Worm (Caenorhabditis elegans) whole organism, L1 larva: Measurements from ENCODE around the gene Y49A10A.2.

Experiments used
- F16B12.6 ChIP-seq: fragments of 150-350 bp; optimal IDR thresholded peaks from 2 replicates; lab custom pipeline; 2014; ENCODE audit warnings: missing biosample characterization, missing genetic modification characterization
- Y116A8C.19 ChIP-seq: sonication (generic microtip); optimal IDR thresholded peaks from 2 replicates; lab custom pipeline; 2016; ENCODE audit warnings: missing compliant biosample characterization, missing genetic modification characterization, borderline replicate concordance
- alr-1 ChIP-seq: fragments of 200-800 bp; sonication (Bioruptor generic); optimal IDR thresholded peaks from 2 replicates; lab custom pipeline; 2018; ENCODE audit warnings: borderline replicate concordance, mild to moderate bottlenecking, missing genetic modification characterization, missing compliant biosample characterization
- ama-1 ChIP-seq: fragments of 150-350 bp; optimal IDR thresholded peaks from 2 replicates; lab custom pipeline; 2014
- ceh-63 ChIP-seq: fragments of 200-800 bp; sonication (Bioruptor generic); optimal IDR thresholded peaks from 2 replicates; lab custom pipeline; 2018; ENCODE audit warnings: mild to moderate bottlenecking, missing genetic modification characterization, missing compliant biosample characterization
- ceh-8 ChIP-seq: fragments of 200-800 bp; sonication (Bioruptor generic); optimal IDR thresholded peaks from 2 replicates; lab custom pipeline; 2018; ENCODE audit warnings: mild to moderate bottlenecking, missing genetic modification characterization, moderate library complexity, missing compliant biosample characterization
- ceh-88 ChIP-seq: fragments of 200-800 bp; sonication (Bioruptor generic); IDR thresholded peaks from 2 replicates; pipeline ENCODE4 v1.3.6; 2022; ENCODE audit warnings: missing genetic modification characterization, missing compliant biosample characterization
- ceh-90 ChIP-seq: sonication (generic microtip); optimal IDR thresholded peaks from 2 replicates; lab custom pipeline; 2016; ENCODE audit warnings: missing genetic modification characterization, missing compliant biosample characterization
- efl-3 ChIP-seq: fragments of 200-800 bp; sonication (Bioruptor generic); optimal IDR thresholded peaks from 2 replicates; lab custom pipeline; 2018; ENCODE audit warnings: mild to moderate bottlenecking, missing genetic modification characterization, missing compliant biosample characterization
- egl-27 ChIP-seq, 2 experiments: fragments of 150-350 bp in 1 of 2; sonication (generic microtip); optimal IDR thresholded peaks; 3 replicates each; lab custom pipeline; 2017 to 2018; ENCODE audit warnings: missing biosample characterization in 2 of 2, missing genetic modification characterization in 2 of 2, missing genetic modification reagents in 2 of 2
- elt-3 ChIP-seq, 6 experiments: fragments of 150-350 bp in 1 of 6; sonication (generic microtip); optimal IDR thresholded peaks; 2 replicates each; lab custom pipeline; 2017 to 2018; ENCODE audit warnings: missing biosample characterization in 6 of 6, missing genetic modification characterization in 6 of 6, inconsistent platforms in 1 of 6
- ets-5 ChIP-seq: fragments of 200-800 bp; sonication (Bioruptor generic); IDR thresholded peaks from 2 replicates; pipeline ENCODE4 v1.3.6; 2022; ENCODE audit warnings: missing genetic modification characterization, missing compliant biosample characterization
- fkh-4 ChIP-seq: sonication (generic microtip); optimal IDR thresholded peaks from 2 replicates; lab custom pipeline; 2016; ENCODE audit warnings: missing compliant biosample characterization, missing genetic modification characterization, borderline replicate concordance
- fkh-8 ChIP-seq: sonication (generic microtip); optimal IDR thresholded peaks from 2 replicates; lab custom pipeline; 2016; ENCODE audit warnings: mild to moderate bottlenecking, missing genetic modification characterization, missing compliant biosample characterization
- fos-1 ChIP-seq: fragments of 150-350 bp; optimal IDR thresholded peaks from 2 replicates; lab custom pipeline; 2014; ENCODE audit warnings: missing biosample characterization, missing genetic modification characterization
- hlh-4 ChIP-seq: sonication (generic microtip); optimal IDR thresholded peaks from 2 replicates; lab custom pipeline; 2016; ENCODE audit warnings: mild to moderate bottlenecking, missing genetic modification characterization, missing compliant biosample characterization
- hpl-2 ChIP-seq: fragments of 150-350 bp; optimal IDR thresholded peaks from 2 replicates; lab custom pipeline; 2014; ENCODE audit warnings: missing biosample characterization, missing genetic modification reagents, missing genetic modification characterization
- irx-1 ChIP-seq: sonication (generic microtip); optimal IDR thresholded peaks from 2 replicates; lab custom pipeline; 2016; ENCODE audit warnings: missing genetic modification characterization, missing compliant biosample characterization
- lin-13 ChIP-seq: fragments of 150-350 bp; optimal IDR thresholded peaks from 2 replicates; lab custom pipeline; 2014; ENCODE audit warnings: missing biosample characterization, missing genetic modification reagents, missing genetic modification characterization
- lin-14 ChIP-seq: fragments of 200-800 bp; sonication (Bioruptor generic); optimal IDR thresholded peaks from 2 replicates; lab custom pipeline; 2018; ENCODE audit warnings: mild to moderate bottlenecking, missing genetic modification characterization, moderate library complexity, missing compliant biosample characterization
- lin-15B ChIP-seq: fragments of 150-350 bp; sonication (generic microtip); optimal IDR thresholded peaks from 3 replicates; lab custom pipeline; 2014; ENCODE audit warnings: missing biosample characterization, missing genetic modification characterization
- lin-35 ChIP-seq, 2 experiments: fragments of 150-350 bp; optimal IDR thresholded peaks; 2 replicates each; lab custom pipeline; 2014; ENCODE audit warnings: missing biosample characterization in 2 of 2, missing genetic modification characterization in 2 of 2, missing genetic modification reagents in 2 of 2
- lin-39 ChIP-seq: fragments of 150-350 bp; optimal IDR thresholded peaks from 2 replicates; lab custom pipeline; 2014; ENCODE audit warnings: missing biosample characterization, missing genetic modification reagents, missing genetic modification characterization
- mab-9 ChIP-seq: fragments of 200-800 bp; sonication (Bioruptor generic); IDR thresholded peaks from 2 replicates; pipeline ENCODE4 v1.3.6; 2022; ENCODE audit warnings: missing genetic modification reagents, missing genetic modification characterization, missing compliant biosample characterization
- mdl-1 ChIP-seq, 2 experiments: fragments of 150-350 bp; optimal IDR thresholded peaks; 2 replicates each; lab custom pipeline; 2014 to 2017; ENCODE audit warnings: missing biosample characterization in 2 of 2, missing genetic modification characterization in 2 of 2, inconsistent platforms in 1 of 2
- nhr-11 ChIP-seq: fragments of 150-350 bp; optimal IDR thresholded peaks from 2 replicates; lab custom pipeline; 2014; ENCODE audit warnings: missing biosample characterization, missing genetic modification characterization
- nhr-19 ChIP-seq: fragments of 200-800 bp; sonication (Bioruptor generic); conservative IDR thresholded peaks from 2 replicates; pipeline ENCODE4 v1.3.6; 2022; ENCODE audit warnings: missing genetic modification characterization, missing compliant biosample characterization
- nhr-20 ChIP-seq: sonication (generic microtip); optimal IDR thresholded peaks from 2 replicates; lab custom pipeline; 2016; ENCODE audit warnings: mild to moderate bottlenecking, missing genetic modification characterization, missing compliant biosample characterization
- nhr-237 ChIP-seq: fragments of 150-350 bp; optimal IDR thresholded peaks from 2 replicates; lab custom pipeline; 2014; ENCODE audit warnings: missing biosample characterization, missing genetic modification characterization
- nhr-28 ChIP-seq: fragments of 150-350 bp; optimal IDR thresholded peaks from 2 replicates; lab custom pipeline; 2014; ENCODE audit warnings: missing biosample characterization, missing genetic modification characterization
- nhr-47 ChIP-seq: sonication (generic microtip); optimal IDR thresholded peaks from 2 replicates; lab custom pipeline; 2016; ENCODE audit warnings: mild to moderate bottlenecking, missing genetic modification characterization, moderate library complexity, missing compliant biosample characterization
- nhr-71 ChIP-seq: sonication (generic microtip); optimal IDR thresholded peaks from 2 replicates; lab custom pipeline; 2016; ENCODE audit warnings: mild to moderate bottlenecking, missing genetic modification characterization, moderate library complexity, missing compliant biosample characterization
- nhr-77 ChIP-seq: fragments of 150-350 bp; optimal IDR thresholded peaks from 2 replicates; lab custom pipeline; 2014; ENCODE audit warnings: missing biosample characterization, missing genetic modification characterization
- nhr-84 ChIP-seq: sonication (generic microtip); optimal IDR thresholded peaks from 2 replicates; lab custom pipeline; 2017; ENCODE audit warnings: missing biosample characterization, missing genetic modification characterization
- nhr-85 ChIP-seq: sonication (generic microtip); peaks from one replicate; lab custom pipeline; 2016; ENCODE audit warnings: missing genetic modification characterization, inconsistent platforms, missing compliant biosample characterization
- nhr-90 ChIP-seq: sonication (generic microtip); optimal IDR thresholded peaks from 2 replicates; lab custom pipeline; 2016; ENCODE audit warnings: mild to moderate bottlenecking, missing genetic modification characterization, missing compliant biosample characterization; ENCODE audit not compliant: poor library complexity
- pax-3 ChIP-seq: fragments of 200-800 bp; sonication (Bioruptor generic); optimal IDR thresholded peaks from 2 replicates; lab custom pipeline; 2018; ENCODE audit warnings: mild to moderate bottlenecking, missing genetic modification characterization, moderate library complexity, missing compliant biosample characterization
- pqm-1 ChIP-seq: sonication (generic microtip); optimal IDR thresholded peaks from 3 replicates; lab custom pipeline; 2017; ENCODE audit warnings: missing biosample characterization, missing genetic modification characterization
- skn-1 ChIP-seq: fragments of 150-350 bp; optimal IDR thresholded peaks from 2 replicates; lab custom pipeline; 2014; ENCODE audit warnings: missing biosample characterization, missing genetic modification characterization
- snpc-4 ChIP-seq: fragments of 150-350 bp; optimal IDR thresholded peaks from 2 replicates; lab custom pipeline; 2014; ENCODE audit warnings: missing biosample characterization, missing genetic modification characterization
- unc-130 ChIP-seq: fragments of 150-350 bp; optimal IDR thresholded peaks from 2 replicates; lab custom pipeline; 2017; ENCODE audit warnings: missing biosample characterization, missing genetic modification characterization, inconsistent platforms
- unc-30 ChIP-seq: sonication (generic microtip); optimal IDR thresholded peaks from 2 replicates; lab custom pipeline; 2017; ENCODE audit warnings: missing biosample characterization, missing genetic modification characterization
- unc-62 ChIP-seq: fragments of 150-350 bp; optimal IDR thresholded peaks from 2 replicates; lab custom pipeline; 2014; ENCODE audit warnings: missing biosample characterization, missing genetic modification reagents, missing genetic modification characterization
- unc-98 ChIP-seq: fragments of 200-800 bp; sonication (Bioruptor generic); IDR thresholded peaks from 2 replicates; pipeline ENCODE4 v1.3.6; 2022; ENCODE audit warnings: missing genetic modification characterization, missing compliant biosample characterization
- vab-15 ChIP-seq: sonication (generic microtip); optimal IDR thresholded peaks from 2 replicates; lab custom pipeline; 2017; ENCODE audit warnings: missing genotype, mild to moderate bottlenecking, missing genetic modification characterization, missing compliant biosample characterization
- xbp-1 ChIP-seq: sonication (generic microtip); optimal IDR thresholded peaks from 2 replicates; lab custom pipeline; 2016; ENCODE audit warnings: missing genetic modification characterization, missing compliant biosample characterization
- ztf-11 ChIP-seq, 2 experiments: sonication (generic microtip); optimal IDR thresholded peaks; 2 replicates each; lab custom pipeline; 2016 to 2017; ENCODE audit warnings: missing genetic modification characterization in 2 of 2, missing biosample characterization in 1 of 2, missing compliant biosample characterization in 1 of 2
- ztf-4 ChIP-seq: fragments of 150-350 bp; optimal IDR thresholded peaks from 2 replicates; lab custom pipeline; 2014; ENCODE audit warnings: missing biosample characterization, missing genetic modification characterization

Y49A10A.2 gene

ce11 chrX:10333301-10333854, 39.1 kb downstream of the Y49A10A.2 start, which contains the start of gene R07E3.4 (continued):
- TF ChIP-seq xbp-1 (tag; lab: Kevin White, UChicago) (peak; percentile 4), lin-39 (tag; lab: Kevin White, UChicago) (no peak), unc-130 (tag; lab: Kevin White, UChicago) (peak; percentile 16), unc-62 (GFP tag; lab: Kevin White, UChicago) (no peak), nhr-71 (peak; percentile 80), irx-1 (no peak), ceh-88 (GFP tag; lab: Robert Waterston, UW) (no peak), ceh-8 (no peak), lin-35 (GFP tag; optimal IDR thresholded peaks at IDR 0.05; lab: Kevin White, UChicago) (peak in 1 of 2 experiments; percentile 16), nhr-85 (tag; lab: Kevin White, UChicago) (peak; percentile 92), alr-1 (tag; lab: Kevin White, UChicago) (no peak), nhr-19 (GFP tag; lab: Robert Waterston, UW) (peak; percentile 68), Y116A8C.19 (tag; lab: Kevin White, UChicago) (no peak), fkh-8 (tag; lab: Kevin White, UChicago) (no peak), hpl-2 (GFP tag; lab: Kevin White, UChicago) (no peak), ceh-63 (GFP tag; lab: Kevin White, UChicago) (no peak), hlh-4 (tag; lab: Kevin White, UChicago) (no peak), unc-98 (no peak), nhr-90 (tag; lab: Kevin White, UChicago) (peak; percentile 40), ama-1 (no peak), F16B12.6 (no peak), nhr-28 (tag; lab: Kevin White, UChicago) (no peak), unc-30 (tag; lab: Kevin White, UChicago) (no peak), efl-3 (GFP tag; lab: Kevin White, UChicago) (no peak), pax-3 (tag; lab: Kevin White, UChicago) (no peak), ceh-90 (tag; lab: Kevin White, UChicago) (no peak), ztf-11 (tag; optimal IDR thresholded peaks at IDR 0.05; lab: Kevin White, UChicago) (no peak), snpc-4 (tag; lab: Kevin White, UChicago) (no peak), nhr-11 (peak; percentile 72), lin-14 (GFP tag; lab: Kevin White, UChicago) (peak; percentile 75), elt-3 (tag; optimal IDR thresholded peaks at IDR 0.05; lab: Kevin White, UChicago) (peak in 1 of 6 experiments; percentile 28)

ce11 chrX:10332035-10332614, 40.3 kb downstream of the Y49A10A.2 start:
- TF ChIP-seq hpl-2 (GFP tag; lab: Kevin White, UChicago) (no peak), nhr-71 (peak; percentile 74), Y116A8C.19 (tag; lab: Kevin White, UChicago) (no peak), lin-39 (tag; lab: Kevin White, UChicago) (no peak), lin-15B (tag; lab: Kevin White, UChicago) (no peak), mdl-1 (tag; optimal IDR thresholded peaks at IDR 0.05; lab: Kevin White, UChicago) (peak in 1 of 2 experiments; percentile 38), nhr-28 (tag; lab: Kevin White, UChicago) (no peak), nhr-85 (tag; lab: Kevin White, UChicago) (peak; percentile 89), alr-1 (tag; lab: Kevin White, UChicago) (no peak), lin-13 (GFP tag; lab: Kevin White, UChicago) (no peak), ztf-11 (tag; optimal IDR thresholded peaks at IDR 0.05; lab: Kevin White, UChicago) (no peak), mab-9 (no peak), ceh-90 (tag; lab: Kevin White, UChicago) (no peak), ama-1 (no peak), F16B12.6 (no peak), ets-5 (GFP tag; lab: Robert Waterston, UW) (no peak), ztf-4 (tag; lab: Kevin White, UChicago) (no peak), nhr-77 (tag; lab: Kevin White, UChicago) (peak; percentile 44), elt-3 (tag; optimal IDR thresholded peaks at IDR 0.05; lab: Kevin White, UChicago) (peak in 2 of 6 experiments; percentile 4 to 71), nhr-237 (tag; lab: Kevin White, UChicago) (no peak), nhr-20 (peak; percentile 65), fos-1 (tag; lab: Kevin White, UChicago) (no peak), unc-98 (no peak), nhr-84 (tag; lab: Kevin White, UChicago) (no peak), skn-1 (tag; lab: Kevin White, UChicago) (peak; percentile 78), pqm-1 (tag; lab: Kevin White, UChicago) (no peak), egl-27 (tag; optimal IDR thresholded peaks at IDR 0.05; lab: Kevin White, UChicago) (peak; percentile 21 to 55), snpc-4 (tag; lab: Kevin White, UChicago) (no peak), vab-15 (tag; lab: Kevin White, UChicago) (no peak), fkh-4 (tag; lab: Kevin White, UChicago) (no peak), nhr-47 (tag; lab: Kevin White, UChicago) (peak; percentile 25)
